Worm (Caenorhabditis elegans): ENCODE measurements around the gene F37C12.18.

DNA sequence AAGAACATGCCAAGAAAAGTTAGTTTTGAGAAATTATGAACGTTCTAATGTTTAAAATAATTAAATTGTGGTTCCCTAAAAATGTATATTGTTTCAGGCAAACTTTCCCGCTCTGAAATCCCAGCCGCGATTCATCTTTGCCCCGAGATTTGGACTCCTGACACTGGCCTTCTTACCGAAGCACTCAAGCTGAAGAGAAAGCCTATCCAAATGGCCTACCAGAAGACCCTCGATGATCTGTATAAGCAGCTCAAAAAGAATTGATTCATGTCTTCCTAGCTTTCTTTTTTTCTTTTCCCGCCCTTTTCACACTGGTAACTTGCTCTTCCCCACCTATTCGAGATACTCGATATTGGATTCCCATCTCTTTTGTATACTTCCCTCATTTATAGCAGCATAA is 25.1 kb downstream of the F37C12.18 start:
- TF ChIP-seq ama-1 (optimal IDR thresholded peaks at IDR 0.05): no peak
- no peak for TF ChIP-seq R02D3.7 (tag; optimal IDR thresholded peaks at IDR 0.05)
- TF ChIP-seq snpc-4 (tag; optimal IDR thresholded peaks at IDR 0.05): no peak
- TF ChIP-seq zag-1 (tag; optimal IDR thresholded peaks at IDR 0.05): no peak
- TF ChIP-seq nhr-12 (tag; optimal IDR thresholded peaks at IDR 0.05): no peak
- TF ChIP-seq nhr-25 (tag; optimal IDR thresholded peaks at IDR 0.05): no peak
- no peak for TF ChIP-seq fos-1 (tag; optimal IDR thresholded peaks at IDR 0.05)
- no peak for TF ChIP-seq tbx-2 (tag; optimal IDR thresholded peaks at IDR 0.05)
- TF ChIP-seq elt-3 (tag; optimal IDR thresholded peaks at IDR 0.05): no peak
- TF ChIP-seq nhr-77 (tag; optimal IDR thresholded peaks at IDR 0.05): no peak
- no peak for TF ChIP-seq egl-5 (tag; optimal IDR thresholded peaks at IDR 0.05)
- TF ChIP-seq ztf-4 (tag; optimal IDR thresholded peaks at IDR 0.05): no peak
- TF ChIP-seq mml-1 (tag; optimal IDR thresholded peaks at IDR 0.05): no peak

All from whole organism, L3 larva.